Fruit fly (Drosophila melanogaster) whole organism, adult: Measurements from ENCODE around the gene CAH9.

Source experiments
- CG11617 ChIP-seq: fragments of 200-800 bp; sonication (Bioruptor generic); optimal IDR thresholded peaks from 2 replicates; lab custom pipeline; 2017; ENCODE audit warnings: mild to moderate bottlenecking, missing biosample characterization, missing genetic modification reagents, missing genetic modification characterization
- CG14711 ChIP-seq: fragments of 200-800 bp; sonication (Bioruptor generic); optimal IDR thresholded peaks from 2 replicates; lab custom pipeline; 2018; ENCODE audit warnings: missing biosample characterization, mild to moderate bottlenecking, missing genetic modification characterization, moderate library complexity
- CG5204 ChIP-seq: fragments of 200-800 bp; sonication (Bioruptor generic); optimal IDR thresholded peaks from 2 replicates; lab custom pipeline; 2016; ENCODE audit warnings: missing biosample characterization, missing genetic modification characterization
- CG7045 ChIP-seq: fragments of 200-800 bp; sonication (Bioruptor generic); optimal IDR thresholded peaks from 2 replicates; lab custom pipeline; 2017; ENCODE audit warnings: missing biosample characterization, mild to moderate bottlenecking, missing genetic modification characterization
- CG7101 ChIP-seq: fragments of 200-800 bp; sonication (Bioruptor generic); optimal IDR thresholded peaks from 2 replicates; lab custom pipeline; 2018; ENCODE audit warnings: missing biosample characterization, mild to moderate bottlenecking, missing genetic modification characterization, moderate library complexity
- Clk ChIP-seq: fragments of 200-800 bp; sonication (Bioruptor generic); optimal IDR thresholded peaks from 2 replicates; lab custom pipeline; 2017; ENCODE audit warnings: missing biosample characterization, missing genetic modification characterization
- Crg-1 ChIP-seq: fragments of 200-800 bp; sonication (Bioruptor generic); optimal IDR thresholded peaks from 2 replicates; lab custom pipeline; 2016; ENCODE audit warnings: missing biosample characterization, missing genetic modification characterization
- Hr96 ChIP-seq: fragments of 200-800 bp; sonication (Bioruptor generic); optimal IDR thresholded peaks from 2 replicates; lab custom pipeline; 2016; ENCODE audit warnings: missing biosample characterization, missing genetic modification characterization
- cic ChIP-seq: fragments of 200-800 bp; sonication (Bioruptor generic); optimal IDR thresholded peaks from 2 replicates; lab custom pipeline; 2017; ENCODE audit warnings: missing biosample characterization, mild to moderate bottlenecking, missing genetic modification characterization, moderate library complexity
- kay ChIP-seq: fragments of 200-800 bp; sonication (Bioruptor generic); peaks from one replicate; lab custom pipeline; 2016; ENCODE audit warnings: missing biosample characterization, missing genetic modification characterization, borderline replicate concordance
- ovo ChIP-seq: fragments of 200-800 bp; sonication (Bioruptor generic); optimal IDR thresholded peaks from 2 replicates; lab custom pipeline; 2016; ENCODE audit warnings: missing biosample characterization, missing genetic modification characterization
- pad ChIP-seq: fragments of 200-800 bp; sonication (Bioruptor generic); optimal IDR thresholded peaks from 3 replicates; lab custom pipeline; 2017; ENCODE audit warnings: missing biosample characterization, missing genetic modification characterization, mild to moderate bottlenecking, moderate library complexity, missing genetic modification reagents

- no peak for TF ChIP-seq CG5204 (GFP tag; lab: Kevin White, UChicago)
- TF ChIP-seq pad (GFP tag; lab: Kevin White, UChicago): no peak
- no peak for TF ChIP-seq CG11617 (GFP tag; lab: Kevin White, UChicago)
- no peak for TF ChIP-seq cic (GFP tag; lab: Kevin White, UChicago)
- TF ChIP-seq CG7101 (tag; lab: Kevin White, UChicago): no peak
- no peak for TF ChIP-seq kay (GFP tag; lab: Kevin White, UChicago)
- TF ChIP-seq CG7045 (GFP tag; lab: Kevin White, UChicago): no peak
- TF ChIP-seq Crg-1 (GFP tag; lab: Kevin White, UChicago): no peak
- TF ChIP-seq CG14711 (tag; lab: Kevin White, UChicago): no peak
- TF ChIP-seq ovo: no peak
- no peak for TF ChIP-seq Clk (GFP tag; lab: Kevin White, UChicago)
- TF ChIP-seq Hr96: no peak
These were observed 13.1 kb downstream of the CAH9 start, which contains the start of gene CG14258 for dm6 chr3R:27092843-27093242.
